Worm (Caenorhabditis elegans): ENCODE measurements around the gene vit-4.

vit-4 gene

ce11 chrX:3547828-3548227 lies 15.9 kb downstream of the vit-4 start:
- TF ChIP-seq daf-12 (tag; optimal IDR thresholded peaks at IDR 0.05) (no peak), snpc-4 (tag; optimal IDR thresholded peaks at IDR 0.05) (no peak), unc-62 (GFP tag; optimal IDR thresholded peaks at IDR 0.05) (no peak), elt-2 (tag; optimal IDR thresholded peaks at IDR 0.05) (peak; percentile 31), skn-1 (tag; optimal IDR thresholded peaks at IDR 0.05) (no peak), ZK546.5 (tag; optimal IDR thresholded peaks at IDR 0.05) (no peak)

DNA sequence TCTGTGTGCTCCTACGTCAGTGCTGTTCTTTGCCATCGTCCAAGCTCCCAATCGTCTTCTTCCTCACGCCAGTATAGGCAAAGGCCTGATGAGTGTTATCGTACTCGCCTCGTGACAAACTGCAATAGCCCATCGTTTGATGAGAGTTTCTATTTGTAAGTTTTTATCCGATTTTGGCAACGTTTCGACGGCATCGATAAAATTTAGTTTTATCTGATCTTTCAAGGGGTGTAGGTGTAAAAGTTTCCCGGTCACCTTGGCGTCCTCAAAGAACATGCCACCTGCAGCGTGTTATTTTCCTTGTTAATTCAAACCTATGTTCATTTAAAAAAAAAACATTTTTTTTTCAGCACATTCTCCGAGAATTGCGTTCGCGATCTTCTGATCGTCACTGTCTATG lies 16.7 kb downstream of the vit-4 start:
- TF ChIP-seq fkh-10 (GFP tag; optimal IDR thresholded peaks at IDR 0.05), result no peak
- TF ChIP-seq nhr-11 (tag; optimal IDR thresholded peaks at IDR 0.05), result no peak
- no peak for TF ChIP-seq jun-1 (tag; optimal IDR thresholded peaks at IDR 0.05)
- no peak for TF ChIP-seq nfya-1 (tag; optimal IDR thresholded peaks at IDR 0.05; ENCODE audit: insufficient read depth)
- no peak for TF ChIP-seq sea-2 (GFP tag; optimal IDR thresholded peaks at IDR 0.05)
- TF ChIP-seq elt-1 (tag; optimal IDR thresholded peaks at IDR 0.05), result peak; percentile 73
- no peak for TF ChIP-seq nhr-43 (tag; optimal IDR thresholded peaks at IDR 0.05; ENCODE audit: poor library complexity, severe bottlenecking)
- TF ChIP-seq nhr-25 (tag; optimal IDR thresholded peaks at IDR 0.05), result peak; percentile 32
- TF ChIP-seq mml-1 (tag; optimal IDR thresholded peaks at IDR 0.05), result no peak
- TF ChIP-seq lsy-12 (tag; optimal IDR thresholded peaks at IDR 0.05), result no peak
- TF ChIP-seq snpc-4 (tag; optimal IDR thresholded peaks at IDR 0.05), result no peak
- no peak for TF ChIP-seq zag-1 (tag; optimal IDR thresholded peaks at IDR 0.05)
- no peak for TF ChIP-seq lin-15B (tag; optimal IDR thresholded peaks at IDR 0.05)

DNA sequence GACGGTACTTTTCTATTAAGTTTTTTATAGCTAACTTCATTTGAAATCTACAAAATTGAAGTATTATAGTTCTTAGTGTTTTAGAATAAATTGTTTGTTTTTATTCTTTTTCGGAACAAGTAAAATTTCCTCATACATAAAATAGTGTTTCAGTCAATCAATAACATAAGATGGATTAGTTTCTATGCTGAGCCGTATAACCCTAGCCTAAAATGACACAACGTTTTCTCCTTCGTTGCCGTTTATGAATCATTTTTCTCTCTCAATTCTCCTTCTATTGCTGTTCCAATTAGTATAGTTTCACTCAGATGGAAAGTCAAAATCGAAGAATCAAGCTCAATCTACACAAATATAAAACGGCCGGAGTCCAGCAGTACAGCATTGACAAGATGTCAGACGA lies 21.5 kb downstream of the vit-4 start, which contains the start of gene rgs-7:
TSS of gene rgs-7 (plus strand) at position 301 of the 400 bp plus-strand sequence.
- no peak for TF ChIP-seq ceh-9 (tag; optimal IDR thresholded peaks at IDR 0.05)
- no peak for TF ChIP-seq R02D3.7 (tag; optimal IDR thresholded peaks at IDR 0.05)
- no peak for TF ChIP-seq unc-62 (GFP tag; optimal IDR thresholded peaks at IDR 0.05)
- TF ChIP-seq tbx-2 (tag; optimal IDR thresholded peaks at IDR 0.05), result no peak
- TF ChIP-seq snpc-4 (tag; optimal IDR thresholded peaks at IDR 0.05), result no peak
- no peak for TF ChIP-seq sea-2 (GFP tag; optimal IDR thresholded peaks at IDR 0.05)
- TF ChIP-seq mml-1 (tag; optimal IDR thresholded peaks at IDR 0.05), result no peak
- no peak for TF ChIP-seq zag-1 (tag; optimal IDR thresholded peaks at IDR 0.05)
- no peak for TF ChIP-seq nhr-237 (tag; optimal IDR thresholded peaks at IDR 0.05)
- TF ChIP-seq ceh-28 (tag; optimal IDR thresholded peaks at IDR 0.05), result no peak
- no peak for TF ChIP-seq pha-4 (tag; optimal IDR thresholded peaks at IDR 0.05)

DNA sequence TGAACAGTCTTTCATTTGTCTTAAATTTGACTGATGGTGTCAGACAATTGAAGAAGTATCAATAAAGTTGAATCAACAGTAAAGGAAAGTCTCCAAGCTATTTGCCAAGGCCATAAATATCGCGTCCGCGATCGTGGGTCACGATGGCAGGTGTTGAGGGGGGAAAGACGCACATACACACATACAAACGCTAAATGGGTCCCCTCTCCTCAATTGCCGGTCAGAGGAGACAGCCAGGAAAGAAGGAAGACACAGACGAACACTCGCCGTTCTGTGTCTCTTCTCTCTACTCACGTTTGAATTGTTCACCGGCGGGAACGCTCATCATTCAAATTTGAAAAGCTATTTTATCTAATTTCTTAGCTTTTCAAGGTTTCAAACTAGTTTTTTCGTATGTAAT lies 22.9 kb downstream of the vit-4 start:
- TF ChIP-seq mml-1 (tag; optimal IDR thresholded peaks at IDR 0.05) (no peak), egl-27 (tag; optimal IDR thresholded peaks at IDR 0.05) (no peak), fkh-10 (GFP tag; optimal IDR thresholded peaks at IDR 0.05) (no peak), R02D3.7 (tag; optimal IDR thresholded peaks at IDR 0.05) (no peak), elt-3 (tag; optimal IDR thresholded peaks at IDR 0.05) (no peak), nhr-11 (tag; optimal IDR thresholded peaks at IDR 0.05) (no peak), ztf-11 (tag; optimal IDR thresholded peaks at IDR 0.05) (no peak), nhr-43 (tag; optimal IDR thresholded peaks at IDR 0.05; ENCODE audit: poor library complexity, severe bottlenecking) (no peak), jun-1 (tag; optimal IDR thresholded peaks at IDR 0.05) (no peak), skn-1 (tag; optimal IDR thresholded peaks at IDR 0.05) (no peak), nhr-12 (tag; optimal IDR thresholded peaks at IDR 0.05) (no peak), egl-5 (tag; optimal IDR thresholded peaks at IDR 0.05) (peak; percentile 61), sea-2 (GFP tag; optimal IDR thresholded peaks at IDR 0.05) (no peak), nhr-77 (tag; optimal IDR thresholded peaks at IDR 0.05) (no peak), nfya-1 (tag; optimal IDR thresholded peaks at IDR 0.05; ENCODE audit: insufficient read depth) (peak; percentile 55), snpc-4 (tag; optimal IDR thresholded peaks at IDR 0.05) (peak; percentile 18), lin-15B (tag; optimal IDR thresholded peaks at IDR 0.05) (no peak), nhr-67 (tag; optimal IDR thresholded peaks at IDR 0.05) (no peak), pha-4 (tag; optimal IDR thresholded peaks at IDR 0.05) (peak; percentile 58), fos-1 (tag; optimal IDR thresholded peaks at IDR 0.05) (no peak), mdl-1 (tag; optimal IDR thresholded peaks at IDR 0.05) (no peak), unc-39 (tag; optimal IDR thresholded peaks at IDR 0.05) (no peak), unc-62 (GFP tag; optimal IDR thresholded peaks at IDR 0.05) (no peak), elt-2 (tag; optimal IDR thresholded peaks at IDR 0.05) (peak; percentile 12), ama-1 (optimal IDR thresholded peaks at IDR 0.05) (peak; percentile 61), ceh-28 (tag; optimal IDR thresholded peaks at IDR 0.05) (no peak), ceh-9 (tag; optimal IDR thresholded peaks at IDR 0.05) (no peak), elt-1 (tag; optimal IDR thresholded peaks at IDR 0.05) (no peak), nhr-76 (tag; optimal IDR thresholded peaks at IDR 0.05) (no peak), daf-12 (tag; optimal IDR thresholded peaks at IDR 0.05) (no peak), zag-1 (tag; optimal IDR thresholded peaks at IDR 0.05) (no peak), hmg-11 (tag; optimal IDR thresholded peaks at IDR 0.05) (peak; percentile 34), lsy-12 (tag; optimal IDR thresholded peaks at IDR 0.05) (no peak), nhr-23 (tag; optimal IDR thresholded peaks at IDR 0.05) (peak; percentile 62), tbx-2 (tag; optimal IDR thresholded peaks at IDR 0.05) (no peak), ceh-82 (tag; optimal IDR thresholded peaks at IDR 0.05) (no peak), aly-2 (tag; optimal IDR thresholded peaks at IDR 0.05) (no peak), eor-1 (tag; optimal IDR thresholded peaks at IDR 0.05) (no peak), pqm-1 (tag; optimal IDR thresholded peaks at IDR 0.05) (no peak), ZK546.5 (tag; optimal IDR thresholded peaks at IDR 0.05) (no peak), ceh-16 (tag; optimal IDR thresholded peaks at IDR 0.05) (no peak), nhr-28 (tag; optimal IDR thresholded peaks at IDR 0.05) (no peak), nhr-237 (tag; optimal IDR thresholded peaks at IDR 0.05) (no peak), nhr-25 (tag; optimal IDR thresholded peaks at IDR 0.05) (peak; percentile 72)

All from whole organism, L3 larva.